Worm (Caenorhabditis elegans) whole organism, late embryonic: ENCODE results near the gene C09G1.5.

Source experiments
- K02D7.2 ChIP-seq: sonication (generic microtip); optimal IDR thresholded peaks from 2 replicates; lab custom pipeline; 2017; ENCODE audit warnings: mild to moderate bottlenecking, missing genetic modification characterization, missing compliant biosample characterization
- ceh-14 ChIP-seq: sonication (generic microtip); optimal IDR thresholded peaks from 2 replicates; lab custom pipeline; 2016; ENCODE audit warnings: missing genotype, missing genetic modification characterization, missing compliant biosample characterization
- ceh-22 ChIP-seq: sonication (generic microtip); optimal IDR thresholded peaks from 2 replicates; lab custom pipeline; 2017; ENCODE audit warnings: missing biosample characterization, missing genetic modification characterization
- ceh-30 ChIP-seq: fragments of 150-350 bp; optimal IDR thresholded peaks from 2 replicates; lab custom pipeline; 2014; ENCODE audit warnings: missing biosample characterization, missing genetic modification characterization
- ceh-45 ChIP-seq: fragments of 200-800 bp; sonication (Bioruptor generic); IDR thresholded peaks from 2 replicates; pipeline ENCODE4 v1.3.6; 2022; ENCODE audit warnings: missing genetic modification reagents, missing genetic modification characterization, missing compliant biosample characterization
- che-1 ChIP-seq: sonication (generic microtip); optimal IDR thresholded peaks from 2 replicates; lab custom pipeline; 2016; ENCODE audit warnings: mild to moderate bottlenecking, missing genetic modification characterization, missing compliant biosample characterization
- dve-1 ChIP-seq: sonication (generic microtip); optimal IDR thresholded peaks from 2 replicates; lab custom pipeline; 2017; ENCODE audit warnings: antibody characterized with exemption, mild to moderate bottlenecking, missing genetic modification characterization, missing compliant biosample characterization
- elt-2 ChIP-seq: sonication (generic microtip); optimal IDR thresholded peaks from 2 replicates; lab custom pipeline; 2016; ENCODE audit warnings: missing genetic modification reagents, missing genetic modification characterization, missing compliant biosample characterization
- ets-4 ChIP-seq: sonication (generic microtip); optimal IDR thresholded peaks from 2 replicates; lab custom pipeline; 2016; ENCODE audit warnings: missing genetic modification characterization, missing compliant biosample characterization
- fkh-10 ChIP-seq: fragments of 150-350 bp; optimal IDR thresholded peaks from 2 replicates; lab custom pipeline; 2014; ENCODE audit warnings: missing biosample characterization, missing genetic modification reagents, missing genetic modification characterization
- gmeb-2 ChIP-seq: sonication (generic microtip); optimal IDR thresholded peaks from 2 replicates; lab custom pipeline; 2016; ENCODE audit warnings: missing genetic modification characterization, inconsistent platforms, missing compliant biosample characterization
- hlh-13 ChIP-seq: fragments of 200-800 bp; sonication (Bioruptor generic); optimal IDR thresholded peaks from 2 replicates; lab custom pipeline; 2018; ENCODE audit warnings: mild to moderate bottlenecking, missing genetic modification characterization, missing compliant biosample characterization
- lim-6 ChIP-seq: sonication (generic microtip); optimal IDR thresholded peaks from 2 replicates; lab custom pipeline; 2016; ENCODE audit warnings: missing genetic modification characterization, missing compliant biosample characterization
- lin-11 ChIP-seq: fragments of 200-800 bp; sonication (Bioruptor generic); optimal IDR thresholded peaks from 2 replicates; lab custom pipeline; 2018; ENCODE audit warnings: mild to moderate bottlenecking, missing genetic modification characterization, missing compliant biosample characterization
- nhr-11 ChIP-seq: fragments of 150-350 bp; optimal IDR thresholded peaks from 2 replicates; lab custom pipeline; 2014; ENCODE audit warnings: missing biosample characterization, missing genetic modification characterization
- nhr-232 ChIP-seq: sonication (generic microtip); optimal IDR thresholded peaks from 2 replicates; lab custom pipeline; 2016; ENCODE audit warnings: missing genetic modification characterization, missing compliant biosample characterization
- pag-3 ChIP-seq: sonication (generic microtip); optimal IDR thresholded peaks from 2 replicates; lab custom pipeline; 2016; ENCODE audit warnings: missing compliant biosample characterization, missing genetic modification characterization, borderline replicate concordance
- pat-9 ChIP-seq: fragments of 200-800 bp; sonication (Bioruptor generic); optimal IDR thresholded peaks from 2 replicates; lab custom pipeline; 2018; ENCODE audit warnings: mild to moderate bottlenecking, missing genetic modification characterization, moderate library complexity, missing compliant biosample characterization
- pax-1 ChIP-seq: fragments of 150-350 bp; optimal IDR thresholded peaks from 2 replicates; lab custom pipeline; 2014; ENCODE audit warnings: missing biosample characterization, missing genetic modification characterization
- pha-2 ChIP-seq: sonication (generic microtip); optimal IDR thresholded peaks from 2 replicates; lab custom pipeline; 2017; ENCODE audit warnings: mild to moderate bottlenecking, missing genetic modification characterization, missing compliant biosample characterization
- ref-2 ChIP-seq: sonication (generic microtip); optimal IDR thresholded peaks from 2 replicates; lab custom pipeline; 2016; ENCODE audit warnings: missing genetic modification characterization, missing compliant biosample characterization
- sdc-2 ChIP-seq: sonication (generic microtip); optimal IDR thresholded peaks from 2 replicates; lab custom pipeline; 2016; ENCODE audit warnings: missing genotype, missing genetic modification characterization, missing compliant biosample characterization
- sox-2 ChIP-seq: fragments of 200-800 bp; sonication (Bioruptor generic); IDR thresholded peaks from 2 replicates; pipeline ENCODE4 v1.3.6; 2022; ENCODE audit warnings: missing genetic modification reagents, missing genetic modification characterization, missing compliant biosample characterization
- tbx-2 ChIP-seq: sonication (generic microtip); optimal IDR thresholded peaks from 2 replicates; lab custom pipeline; 2016; ENCODE audit warnings: missing genetic modification characterization, missing compliant biosample characterization
- unc-55 ChIP-seq: sonication (generic microtip); optimal IDR thresholded peaks from 2 replicates; lab custom pipeline; 2017; ENCODE audit warnings: missing biosample characterization, missing genetic modification reagents, missing genetic modification characterization
- unc-86 ChIP-seq: sonication (generic microtip); optimal IDR thresholded peaks from 2 replicates; lab custom pipeline; 2016; ENCODE audit warnings: missing genetic modification characterization, missing compliant biosample characterization
- zip-5 ChIP-seq: sonication (generic microtip); optimal IDR thresholded peaks from 2 replicates; lab custom pipeline; 2016; ENCODE audit warnings: missing genetic modification characterization, missing compliant biosample characterization

The C09G1.5 gene

ce11 chrX:15997926-15998325 is 39.1 kb downstream of the C09G1.5 start:
- TF ChIP-seq pat-9 (tag; lab: Kevin White, UChicago), result no peak
- TF ChIP-seq ceh-14 (tag; lab: Kevin White, UChicago), result no peak
- TF ChIP-seq hlh-13 (GFP tag; lab: Kevin White, UChicago), result no peak
- no peak for TF ChIP-seq pha-2 (tag; lab: Kevin White, UChicago)
- TF ChIP-seq K02D7.2 (tag; lab: Kevin White, UChicago), result no peak
- no peak for TF ChIP-seq gmeb-2 (tag; lab: Kevin White, UChicago)
- no peak for TF ChIP-seq ceh-45
- TF ChIP-seq nhr-232 (tag; lab: Kevin White, UChicago), result no peak

- TF ChIP-seq ref-2, result no peak
- no peak for TF ChIP-seq tbx-2
- no peak for TF ChIP-seq sox-2 (GFP tag; lab: Robert Waterston, UW)
- no peak for TF ChIP-seq unc-55
- TF ChIP-seq fkh-10 (GFP tag; lab: Kevin White, UChicago), result no peak
- TF ChIP-seq pag-3 (tag; lab: Kevin White, UChicago), result no peak
Measured at ce11 chrX:16002794-16003193, 43.9 kb downstream of the C09G1.5 start.

ce11 chrX:16006529-16006928 is 47.7 kb downstream of the C09G1.5 start, which contains the start of gene C09G1.4:
C09G1.4 (minus strand) TSS chrX:16006629.
- TF ChIP-seq nhr-11 (no peak), che-1 (tag; lab: Kevin White, UChicago) (no peak), unc-55 (no peak), unc-86 (tag; lab: Kevin White, UChicago) (no peak), ceh-30 (tag; lab: Kevin White, UChicago) (no peak), tbx-2 (no peak), elt-2 (tag; lab: Kevin White, UChicago) (no peak), zip-5 (tag; lab: Kevin White, UChicago) (no peak), dve-1 (tag; lab: Kevin White, UChicago) (no peak), lim-6 (tag; lab: Kevin White, UChicago) (no peak), ets-4 (tag; lab: Kevin White, UChicago) (no peak), lin-11 (tag; lab: Kevin White, UChicago) (no peak), ceh-22 (tag; lab: Kevin White, UChicago) (no peak), pat-9 (tag; lab: Kevin White, UChicago) (no peak), sdc-2 (tag; lab: Kevin White, UChicago) (no peak), pag-3 (tag; lab: Kevin White, UChicago) (no peak), pax-1 (tag; lab: Kevin White, UChicago) (no peak)
- TF ChIP-seq, all 69 proteins: peak for 0
